Fruit fly (Drosophila melanogaster) whole organism, embryonic: ENCODE measurements around the gene fz.
A peak's percentile ranks its signal among the peaks of the same experiment; 100 is the strongest.

Experiments used
- Ada2b ChIP-seq: fragments of 200-800 bp; sonication (Bioruptor generic); IDR thresholded peaks from 2 replicates; pipeline ENCODE4 v1.3.6; 2022; ENCODE audit warnings: missing biosample characterization, missing genetic modification characterization
- Adf1 ChIP-seq: fragments of 200-800 bp; sonication (Bioruptor generic); IDR thresholded peaks from 2 replicates; pipeline ENCODE4 v1.3.6; 2022; ENCODE audit warnings: missing biosample characterization, missing genetic modification characterization
- Antp ChIP-seq: fragments of 200-800 bp; sonication (Bioruptor generic); optimal IDR thresholded peaks from 3 replicates; lab custom pipeline; 2016; ENCODE audit warnings: missing biosample characterization, missing genetic modification characterization
- CG10147 ChIP-seq: fragments of 200-800 bp; sonication (Bioruptor generic); optimal IDR thresholded peaks from 2 replicates; lab custom pipeline; 2019; ENCODE audit warnings: missing biosample characterization, mild to moderate bottlenecking, missing genetic modification characterization, moderate library complexity
- CG10209 ChIP-seq: fragments of 200-800 bp; sonication (Bioruptor generic); optimal IDR thresholded peaks from 3 replicates; lab custom pipeline; 2017; ENCODE audit warnings: missing biosample characterization, mild to moderate bottlenecking, missing genetic modification characterization, missing genetic modification reagents
- CG11247 ChIP-seq: fragments of 200-800 bp; sonication (Bioruptor generic); IDR thresholded peaks from 2 replicates; pipeline ENCODE4 v1.3.6; 2022; ENCODE audit warnings: missing biosample characterization, missing genetic modification characterization
- CG11695 ChIP-seq: fragments of 200-800 bp; sonication (Bioruptor generic); IDR thresholded peaks from 3 replicates; pipeline ENCODE4 v1.3.6; 2022; ENCODE audit warnings: missing biosample characterization, missing genetic modification characterization
- CG13424 ChIP-seq: fragments of 200-800 bp; sonication (Bioruptor generic); optimal IDR thresholded peaks from 2 replicates; lab custom pipeline; 2019; ENCODE audit warnings: missing biosample characterization, mild to moderate bottlenecking, missing genetic modification characterization, moderate library complexity
- CG13775 ChIP-seq: fragments of 200-800 bp; sonication (Bioruptor generic); optimal IDR thresholded peaks from 3 replicates; lab custom pipeline; 2017; ENCODE audit warnings: missing biosample characterization, mild to moderate bottlenecking, missing genetic modification characterization
- CG14667 ChIP-seq: fragments of 200-800 bp; sonication (Bioruptor generic); IDR thresholded peaks from 2 replicates; pipeline ENCODE4 v1.3.6; 2022; ENCODE audit warnings: missing biosample characterization, missing genetic modification characterization
- CG14860 ChIP-seq: fragments of 200-800 bp; sonication (Bioruptor generic); IDR thresholded peaks from 3 replicates; pipeline ENCODE4 v1.3.6; 2022; ENCODE audit warnings: missing biosample characterization, missing genetic modification characterization; ENCODE audit not compliant: partially characterized antibody
- CG15514 ChIP-seq: fragments of 200-800 bp; sonication (Bioruptor generic); optimal IDR thresholded peaks from 3 replicates; lab custom pipeline; 2017; ENCODE audit warnings: missing biosample characterization, missing genetic modification characterization, mild to moderate bottlenecking, moderate library complexity, missing genetic modification reagents
- CG17328 ChIP-seq: fragments of 200-800 bp; sonication (Bioruptor generic); IDR thresholded peaks from 2 replicates; pipeline ENCODE4 v1.3.6; 2022; ENCODE audit warnings: missing biosample characterization, missing genetic modification characterization
- CG17359 ChIP-seq: fragments of 200-800 bp; sonication (Bioruptor generic); optimal IDR thresholded peaks from 3 replicates; lab custom pipeline; 2018; ENCODE audit warnings: missing biosample characterization, mild to moderate bottlenecking, missing genetic modification characterization, moderate library complexity
- CG18619 ChIP-seq: fragments of 200-800 bp; sonication (Bioruptor generic); optimal IDR thresholded peaks from 3 replicates; lab custom pipeline; 2017; ENCODE audit warnings: missing biosample characterization, mild to moderate bottlenecking, missing genetic modification characterization
- CG4424 ChIP-seq: fragments of 200-800 bp; sonication (Bioruptor generic); optimal IDR thresholded peaks from 3 replicates; lab custom pipeline; 2016; ENCODE audit warnings: missing biosample characterization, missing genetic modification characterization
- CG4617 ChIP-seq: fragments of 200-800 bp; sonication (Bioruptor generic); optimal IDR thresholded peaks from 3 replicates; lab custom pipeline; 2016; ENCODE audit warnings: missing biosample characterization, missing genetic modification characterization, borderline replicate concordance
- CG7928 ChIP-seq: fragments of 200-800 bp; sonication (Bioruptor generic); optimal IDR thresholded peaks from 2 replicates; lab custom pipeline; 2017; ENCODE audit warnings: missing biosample characterization, mild to moderate bottlenecking, missing genetic modification characterization
- CG8388 ChIP-seq: fragments of 200-800 bp; sonication (Bioruptor generic); optimal IDR thresholded peaks from 2 replicates; lab custom pipeline; 2019; ENCODE audit warnings: missing biosample characterization, mild to moderate bottlenecking, missing genetic modification characterization, moderate library complexity
- CHES-1-like ChIP-seq: fragments of 200-800 bp; sonication (Bioruptor generic); optimal IDR thresholded peaks from 2 replicates; lab custom pipeline; 2016; ENCODE audit warnings: missing biosample characterization, missing genetic modification characterization
- Chrac-16 ChIP-seq: fragments of 200-800 bp; sonication (Bioruptor generic); optimal IDR thresholded peaks from 3 replicates; lab custom pipeline; 2016; ENCODE audit warnings: missing biosample characterization, missing genetic modification characterization
- Deaf1 ChIP-seq: fragments of 200-800 bp; optimal IDR thresholded peaks from 3 replicates; lab custom pipeline; 2019; ENCODE audit warnings: missing biosample characterization, mild to moderate bottlenecking, missing genetic modification characterization, moderate library complexity
- Dek ChIP-seq: fragments of 200-800 bp; sonication (Bioruptor generic); optimal IDR thresholded peaks from 3 replicates; lab custom pipeline; 2019; ENCODE audit warnings: missing biosample characterization, mild to moderate bottlenecking, missing genetic modification characterization, moderate library complexity
- GATAe ChIP-seq: fragments of 200-800 bp; sonication (Bioruptor generic); conservative IDR thresholded peaks from 2 replicates; pipeline ENCODE4 v1.3.6; 2022; ENCODE audit warnings: missing biosample characterization, missing genetic modification characterization
- HLH4C ChIP-seq: fragments of 200-800 bp; sonication (Bioruptor generic); IDR thresholded peaks from 3 replicates; pipeline ENCODE4 v1.3.6; 2022; ENCODE audit warnings: missing biosample characterization, missing genetic modification characterization; ENCODE audit not compliant: partially characterized antibody
- HmgD ChIP-seq: fragments of 200-800 bp; sonication (Bioruptor generic); optimal IDR thresholded peaks from 3 replicates; lab custom pipeline; 2016; ENCODE audit warnings: missing biosample characterization, missing genetic modification characterization
- NC2β ChIP-seq: fragments of 200-800 bp; sonication (Bioruptor generic); optimal IDR thresholded peaks from 2 replicates; lab custom pipeline; 2016; ENCODE audit warnings: missing biosample characterization, missing genetic modification characterization
- PHDP ChIP-seq: fragments of 200-800 bp; sonication (Bioruptor generic); optimal IDR thresholded peaks from 3 replicates; lab custom pipeline; 2018; ENCODE audit warnings: missing biosample characterization, mild to moderate bottlenecking, missing genetic modification characterization, moderate library complexity
- aop ChIP-seq: fragments of 200-800 bp; sonication (Bioruptor generic); IDR thresholded peaks from 2 replicates; pipeline ENCODE4 v1.3.6; 2022; ENCODE audit warnings: missing biosample characterization, missing genetic modification characterization
- bab2 ChIP-seq: fragments of 200-800 bp; sonication (Bioruptor generic); optimal IDR thresholded peaks from 2 replicates; lab custom pipeline; 2016; ENCODE audit warnings: missing biosample characterization, missing genetic modification characterization
- cwo ChIP-seq: fragments of 200-800 bp; sonication (Bioruptor generic); optimal IDR thresholded peaks from 3 replicates; lab custom pipeline; 2017; ENCODE audit warnings: missing biosample characterization, missing genetic modification characterization, mild to moderate bottlenecking, moderate library complexity, missing genetic modification reagents
- exex ChIP-seq: fragments of 200-800 bp; sonication (Bioruptor generic); optimal IDR thresholded peaks from 4 replicates; lab custom pipeline; 2018; ENCODE audit warnings: missing biosample characterization, mild to moderate bottlenecking, missing genetic modification characterization, moderate library complexity
- fru ChIP-seq: fragments of >200 bp; optimal IDR thresholded peaks from 2 replicates; lab custom pipeline; 2017
- gcm2 ChIP-seq: fragments of 200-800 bp; sonication (Bioruptor generic); optimal IDR thresholded peaks from 2 replicates; lab custom pipeline; 2016; ENCODE audit warnings: missing biosample characterization, missing genetic modification characterization
- kay ChIP-seq: fragments of 200-800 bp; sonication (Bioruptor generic); optimal IDR thresholded peaks from 2 replicates; lab custom pipeline; 2016; ENCODE audit warnings: missing biosample characterization, missing genetic modification characterization
- nau ChIP-seq: fragments of 200-800 bp; sonication (Bioruptor generic); optimal IDR thresholded peaks from 3 replicates; lab custom pipeline; 2017; ENCODE audit warnings: missing biosample characterization, mild to moderate bottlenecking, missing genetic modification characterization, missing genetic modification reagents
- nom ChIP-seq: fragments of 200-800 bp; sonication (Bioruptor generic); optimal IDR thresholded peaks from 2 replicates; lab custom pipeline; 2017; ENCODE audit warnings: missing biosample characterization, missing genetic modification characterization, mild to moderate bottlenecking, moderate library complexity, missing genetic modification reagents
- otp ChIP-seq: fragments of 200-800 bp; sonication (Bioruptor generic); IDR thresholded peaks from 3 replicates; pipeline ENCODE4, ENCODE4 v1.3.6; 2022; ENCODE audit warnings: missing biosample characterization, missing genetic modification characterization
- p53 ChIP-seq: fragments of 200-800 bp; sonication (Bioruptor generic); optimal IDR thresholded peaks from 2 replicates; lab custom pipeline; 2016; ENCODE audit warnings: missing biosample characterization, missing genetic modification characterization
- phol ChIP-seq: fragments of 200-800 bp; sonication (Bioruptor generic); optimal IDR thresholded peaks from 3 replicates; lab custom pipeline; 2018; ENCODE audit warnings: missing biosample characterization, mild to moderate bottlenecking, missing genetic modification characterization, moderate library complexity
- ranshi ChIP-seq: fragments of 200-800 bp; sonication (Bioruptor generic); IDR thresholded peaks from 2 replicates; pipeline ENCODE4 v1.3.6; 2022; ENCODE audit warnings: missing biosample characterization, missing genetic modification characterization
- sd ChIP-seq: fragments of 200-800 bp; sonication (Bioruptor generic); optimal IDR thresholded peaks from 3 replicates; lab custom pipeline; 2018; ENCODE audit warnings: missing biosample characterization, mild to moderate bottlenecking, missing genetic modification characterization, moderate library complexity
- sima ChIP-seq: fragments of 200-800 bp; sonication (Bioruptor generic); optimal IDR thresholded peaks from 2 replicates; lab custom pipeline; 2016; ENCODE audit warnings: missing biosample characterization, missing genetic modification characterization
- slbo ChIP-seq: fragments of 200-800 bp; sonication (Bioruptor generic); IDR thresholded peaks from 2 replicates; pipeline ENCODE4 v1.3.6; 2022; ENCODE audit warnings: missing biosample characterization, missing genetic modification characterization
- sna ChIP-seq: fragments of 200-800 bp; sonication (Bioruptor generic); IDR thresholded peaks from 2 replicates; pipeline ENCODE4 v1.3.6; 2022; ENCODE audit warnings: missing biosample characterization, missing genetic modification characterization; ENCODE audit not compliant: partially characterized antibody
- stc ChIP-seq: fragments of 200-800 bp; sonication (Bioruptor generic); IDR thresholded peaks from 2 replicates; pipeline ENCODE4 v1.3.6; 2022; ENCODE audit warnings: missing biosample characterization, missing genetic modification characterization
- tin ChIP-seq: fragments of 200-800 bp; sonication (Bioruptor generic); optimal IDR thresholded peaks from 3 replicates; lab custom pipeline; 2016; ENCODE audit warnings: missing biosample characterization, missing genetic modification characterization
- vnd ChIP-seq: fragments of 200-800 bp; sonication (Bioruptor generic); IDR thresholded peaks from 3 replicates; pipeline ENCODE4 v1.3.6; 2022; ENCODE audit warnings: missing biosample characterization, missing genetic modification characterization; ENCODE audit not compliant: partially characterized antibody
- wdn ChIP-seq: fragments of 200-800 bp; sonication (Bioruptor generic); IDR thresholded peaks from 2 replicates; pipeline ENCODE4 v1.3.6; 2022; ENCODE audit warnings: missing biosample characterization, missing genetic modification characterization
- z ChIP-seq: fragments of 200-800 bp; sonication (Bioruptor generic); IDR thresholded peaks from 3 replicates; pipeline ENCODE4 v1.3.6; 2022; ENCODE audit warnings: missing biosample characterization, missing genetic modification characterization
- zf30C ChIP-seq: fragments of 200-800 bp; sonication (Bioruptor generic); optimal IDR thresholded peaks from 3 replicates; lab custom pipeline; 2018; ENCODE audit warnings: missing biosample characterization, mild to moderate bottlenecking, missing genetic modification characterization

The fz gene

DNA sequence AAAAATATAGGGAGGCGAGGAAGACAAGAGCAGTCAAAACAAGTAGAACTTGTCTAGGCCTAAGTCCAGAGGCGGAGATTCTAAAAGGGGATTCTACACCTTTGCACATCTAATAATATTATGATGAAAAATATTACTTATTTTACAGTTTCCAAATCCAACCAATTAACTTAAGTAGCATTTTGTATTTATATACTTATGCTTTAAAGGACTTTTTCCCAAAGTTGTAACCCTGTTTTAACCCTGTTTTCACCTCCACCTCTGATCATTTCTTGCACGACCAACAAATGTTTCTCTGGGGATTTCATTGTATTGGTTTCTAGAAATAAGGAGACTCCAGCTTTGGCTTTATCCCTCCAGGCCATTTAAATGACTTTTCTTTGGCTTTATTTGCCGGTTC is 61.7 kb downstream of the fz start (continued):
- TF ChIP-seq tin (GFP tag; lab: Kevin White, UChicago) (peak; percentile 40), CG14667 (GFP tag; lab: Robert Waterston, UW) (peak; percentile 59; the same call in 1 of the 2 replicates), CG15514 (peak; percentile 38), bab2 (GFP tag; lab: Kevin White, UChicago) (no peak), zf30C (GFP tag; lab: Kevin White, UChicago) (no peak), aop (GFP tag; lab: Robert Waterston, UW) (no peak), CG13775 (GFP tag; lab: Kevin White, UChicago) (no peak), fru (lab: Kevin White, UChicago) (no peak), nom (GFP tag; lab: Kevin White, UChicago) (peak; percentile 22), CG14860 (GFP tag; lab: Robert Waterston, UW) (no peak), sima (GFP tag; lab: Kevin White, UChicago) (no peak), gcm2 (no peak), GATAe (no peak; the same call in 1 of the 2 replicates), z (GFP tag; lab: Robert Waterston, UW) (0 out of 3 replicates have a peak, but pooled peaks have one; percentile 29), phol (tag; lab: Kevin White, UChicago) (peak; percentile 61), stc (GFP tag; lab: Robert Waterston, UW) (no peak), Ada2b (peak; percentile 68), CG8388 (GFP tag; lab: Kevin White, UChicago) (no peak), CG7928 (GFP tag; lab: Kevin White, UChicago) (peak; percentile 32), CG17328 (GFP tag; lab: Robert Waterston, UW) (no peak), cwo (GFP tag; lab: Kevin White, UChicago) (peak; percentile 47), ranshi (GFP tag; lab: Robert Waterston, UW) (peak; percentile 63; the same call in 1 of the 2 replicates), HmgD (GFP tag; lab: Kevin White, UChicago) (no peak), CG10209 (no peak), sna (GFP tag; lab: Robert Waterston, UW) (no peak), PHDP (tag; lab: Kevin White, UChicago) (peak; percentile 8), CG10147 (GFP tag; lab: Kevin White, UChicago) (peak; percentile 63), CG4424 (peak; percentile 70), Adf1 (GFP tag; lab: Robert Waterston, UW) (no peak), Dek (tag; lab: Kevin White, UChicago) (no peak), kay (GFP tag; lab: Kevin White, UChicago) (no peak), p53 (no peak), exex (tag; lab: Kevin White, UChicago) (no peak), CG11695 (peak; percentile 72), HLH4C (GFP tag; lab: Robert Waterston, UW) (no peak), CG13424 (tag; lab: Kevin White, UChicago) (no peak), NC2β (GFP tag; lab: Kevin White, UChicago) (no peak), vnd (no peak), Deaf1 (tag; lab: Kevin White, UChicago) (peak; percentile 10), CG11247 (peak; percentile 68), nau (GFP tag; lab: Kevin White, UChicago) (no peak), CHES-1-like (GFP tag; lab: Kevin White, UChicago) (no peak), CG18619 (GFP tag; lab: Kevin White, UChicago) (no peak), otp (GFP tag; lab: Robert Waterston, UW) (no peak), CG4617 (no peak), sd (tag; lab: Kevin White, UChicago) (no peak), CG17359 (tag; lab: Kevin White, UChicago) (no peak), Chrac-16 (peak; percentile 3), wdn (GFP tag; lab: Robert Waterston, UW) (peak; percentile 59; the same call in 1 of the 2 replicates), Antp (GFP tag; lab: Kevin White, UChicago) (no peak), slbo (GFP tag; lab: Robert Waterston, UW) (peak; percentile 77)
